Fruit fly (Drosophila melanogaster): Measurements from ENCODE around the gene SH3PX1.

Gene SH3PX1

dm6 chr3L:9739629-9740028, 26.0 kb upstream of the SH3PX1 start (continued):
- no peak for TF ChIP-seq dac (GFP tag; optimal IDR thresholded peaks at IDR 0.05)
- TF ChIP-seq cyc (GFP tag; optimal IDR thresholded peaks at IDR 0.05): no peak
- TF ChIP-seq CG3032 (tag; optimal IDR thresholded peaks at IDR 0.05): peak; percentile 50
- no peak for TF ChIP-seq fd59A (GFP tag; optimal IDR thresholded peaks at IDR 0.05)
- TF ChIP-seq Eip93F (GFP tag; optimal IDR thresholded peaks at IDR 0.05): no peak
- TF ChIP-seq ss (GFP tag; optimal IDR thresholded peaks at IDR 0.05): no peak
- TF ChIP-seq topi (GFP tag; optimal IDR thresholded peaks at IDR 0.05): peak; percentile 35
- TF ChIP-seq salr (GFP tag; optimal IDR thresholded peaks at IDR 0.05): peak in 1 of 2 experiments; percentile 14
- no peak for TF ChIP-seq CG11762 (GFP tag; optimal IDR thresholded peaks at IDR 0.05; ENCODE audit: insufficient read depth)
- peak; percentile 33 for TF ChIP-seq CG34406 (GFP tag; optimal IDR thresholded peaks at IDR 0.05)
- TF ChIP-seq lz (GFP tag; optimal IDR thresholded peaks at IDR 0.05): peak; percentile 18
- no peak for TF ChIP-seq Sox102F (GFP tag; optimal IDR thresholded peaks at IDR 0.05)
- no peak for TF ChIP-seq dsx (GFP tag; optimal IDR thresholded peaks at IDR 0.05; ENCODE audit: poor library complexity, severe bottlenecking)
- peak; percentile 46; the same call in 1 of the 3 replicates for TF ChIP-seq CG6163 (GFP tag; IDR thresholded peaks at IDR 0.05)
- TF ChIP-seq Eip78C (GFP tag): peak; percentile 76

- TF ChIP-seq CG11762 (GFP tag; optimal IDR thresholded peaks at IDR 0.05; ENCODE audit: insufficient read depth): no peak
- TF ChIP-seq Gug (GFP tag; IDR thresholded peaks at IDR 0.05): no peak
- TF ChIP-seq CG15336 (GFP tag; IDR thresholded peaks at IDR 0.05): no peak
- 0 out of 3 replicates have a peak, but pooled peaks have one; percentile 18 for TF ChIP-seq CG8119 (GFP tag; IDR thresholded peaks at IDR 0.05)
Measured at dm6 chr3L:9733563-9733962, 19.9 kb upstream of the SH3PX1 start, which contains the start of gene CG6749. TSS of gene CG6749 (minus strand) at chr3L:9733807.

- TF ChIP-seq CG1621 (tag; optimal IDR thresholded peaks at IDR 0.05) (peak; percentile 19), CG31627 (GFP tag; optimal IDR thresholded peaks at IDR 0.05) (no peak), Met (GFP tag; optimal IDR thresholded peaks at IDR 0.05) (no peak), salr (GFP tag; optimal IDR thresholded peaks at IDR 0.05) (no peak), ss (GFP tag; optimal IDR thresholded peaks at IDR 0.05) (no peak), Gug (GFP tag; IDR thresholded peaks at IDR 0.05) (no peak), CG10631 (GFP tag; optimal IDR thresholded peaks at IDR 0.05) (no peak), Lpt (GFP tag; optimal IDR thresholded peaks at IDR 0.05) (no peak), fd85E (GFP tag; optimal IDR thresholded peaks at IDR 0.05) (no peak), CG6792 (GFP tag; optimal IDR thresholded peaks at IDR 0.05) (no peak), CG8319 (GFP tag; optimal IDR thresholded peaks at IDR 0.05) (no peak), fkh (GFP tag; optimal IDR thresholded peaks at IDR 0.05) (no peak), Sox102F (GFP tag; optimal IDR thresholded peaks at IDR 0.05) (no peak), spab (GFP tag; optimal IDR thresholded peaks at IDR 0.05) (no peak), CG3032 (tag; optimal IDR thresholded peaks at IDR 0.05) (no peak), esn (GFP tag; optimal IDR thresholded peaks at IDR 0.05) (peak; percentile 19), pdm3 (GFP tag; optimal IDR thresholded peaks at IDR 0.05) (no peak), achi (GFP tag; optimal IDR thresholded peaks at IDR 0.05) (peak; percentile 99), svp (GFP tag) (no peak), CG6854 (GFP tag; optimal IDR thresholded peaks at IDR 0.05) (peak; percentile 20), CG8632 (GFP tag; optimal IDR thresholded peaks at IDR 0.05) (no peak), vri (GFP tag; optimal IDR thresholded peaks at IDR 0.05) (no peak), cyc (GFP tag; optimal IDR thresholded peaks at IDR 0.05) (no peak), topi (GFP tag; optimal IDR thresholded peaks at IDR 0.05) (no peak), Hr38 (GFP tag; optimal IDR thresholded peaks at IDR 0.05) (no peak), Smox (GFP tag; optimal IDR thresholded peaks at IDR 0.05) (no peak), CG6276 (GFP tag; optimal IDR thresholded peaks at IDR 0.05) (no peak), Hr39 (GFP tag; optimal IDR thresholded peaks at IDR 0.05) (no peak), Hr4 (GFP tag; optimal IDR thresholded peaks at IDR 0.05) (no peak), Eip78C (GFP tag) (no peak)
Measured at dm6 chr3L:9729795-9730421, 16.3 kb upstream of the SH3PX1 start, which contains the start of gene ATPsynB. TSS of gene ATPsynB (plus strand) at chr3L:9729999.
